Fruit fly (Drosophila melanogaster) whole organism, prepupa: ENCODE data around the gene Nup98-96.
A peak's percentile ranks its signal among the peaks of the same experiment; 100 is the strongest.

Experiments used
- CG3032 ChIP-seq: fragments of 200-800 bp; optimal IDR thresholded peaks from 2 replicates; lab custom pipeline; 2019; ENCODE audit warnings: missing biosample characterization, mild to moderate bottlenecking, missing genetic modification characterization, moderate library complexity
- CG9139 ChIP-seq: fragments of 200-800 bp; sonication (Bioruptor generic); optimal IDR thresholded peaks from 3 replicates; lab custom pipeline; 2017; ENCODE audit warnings: missing biosample characterization, mild to moderate bottlenecking, missing genetic modification characterization
- Eip93F ChIP-seq: fragments of 200-800 bp; sonication (Bioruptor generic); optimal IDR thresholded peaks from 2 replicates; lab custom pipeline; 2016; ENCODE audit warnings: missing biosample characterization, mild to moderate bottlenecking, missing genetic modification characterization
- Ets96B ChIP-seq: fragments of 200-800 bp; optimal IDR thresholded peaks from 2 replicates; lab custom pipeline; 2019; ENCODE audit warnings: missing biosample characterization, mild to moderate bottlenecking, missing genetic modification characterization, moderate library complexity
- Hr4 ChIP-seq: fragments of 200-800 bp; sonication (Bioruptor generic); optimal IDR thresholded peaks from 3 replicates; lab custom pipeline; 2016; ENCODE audit warnings: missing biosample characterization, missing genetic modification characterization
- Met ChIP-seq: fragments of 200-800 bp; sonication (Bioruptor generic); optimal IDR thresholded peaks from 3 replicates; lab custom pipeline; 2016; ENCODE audit warnings: missing biosample characterization, missing genetic modification characterization
- OdsH ChIP-seq: fragments of 200-800 bp; sonication (Bioruptor generic); optimal IDR thresholded peaks from 3 replicates; lab custom pipeline; 2016; ENCODE audit warnings: missing biosample characterization, missing genetic modification characterization
- achi ChIP-seq: fragments of 200-800 bp; sonication (Bioruptor generic); optimal IDR thresholded peaks from 3 replicates; lab custom pipeline; 2016; ENCODE audit warnings: missing biosample characterization, missing genetic modification characterization
- dac ChIP-seq: fragments of 200-800 bp; sonication (Bioruptor generic); optimal IDR thresholded peaks from 2 replicates; lab custom pipeline; 2017; ENCODE audit warnings: missing biosample characterization, mild to moderate bottlenecking, missing genetic modification characterization
- dsx ChIP-seq: fragments of 200-800 bp; optimal IDR thresholded peaks from 3 replicates; lab custom pipeline; 2019; ENCODE audit warnings: missing biosample characterization, mild to moderate bottlenecking, missing genetic modification characterization, moderate library complexity; ENCODE audit not compliant: poor library complexity, severe bottlenecking
- esn ChIP-seq: fragments of 200-800 bp; sonication (Bioruptor generic); optimal IDR thresholded peaks from 2 replicates; lab custom pipeline; 2016; ENCODE audit warnings: missing biosample characterization, mild to moderate bottlenecking, missing genetic modification characterization, moderate library complexity

dm6 chr3R:23790483-23791175 lies 9.2 kb upstream of the Nup98-96 start:
- no peak for TF ChIP-seq dsx
- TF ChIP-seq OdsH (GFP tag; lab: Kevin White, UChicago), result no peak
- TF ChIP-seq Hr4 (GFP tag; lab: Kevin White, UChicago), result no peak
- no peak for TF ChIP-seq achi (GFP tag; lab: Kevin White, UChicago)
- TF ChIP-seq Met (GFP tag; lab: Kevin White, UChicago), result no peak
- TF ChIP-seq CG9139 (GFP tag; lab: Kevin White, UChicago), result no peak
- TF ChIP-seq esn (GFP tag; lab: Kevin White, UChicago), result peak; percentile 15
- no peak for TF ChIP-seq Ets96B (tag; lab: Kevin White, UChicago)
- TF ChIP-seq Eip93F (GFP tag; lab: Kevin White, UChicago), result no peak
- TF ChIP-seq CG3032 (tag; lab: Kevin White, UChicago), result no peak
- no peak for TF ChIP-seq dac (GFP tag; lab: Kevin White, UChicago)
